Worm (Caenorhabditis elegans): ENCODE measurements around the gene srg-64.

ce11 chrX:15771411-15771810 lies 31.0 kb upstream of the srg-64 start, which contains the start of gene Y7A5A.1:
- TF ChIP-seq zip-8 (tag; optimal IDR thresholded peaks at IDR 0.05) (no peak), elt-3 (tag; optimal IDR thresholded peaks at IDR 0.05) (no peak), ces-1 (GFP tag; optimal IDR thresholded peaks at IDR 0.05) (no peak), unc-62 (GFP tag; optimal IDR thresholded peaks at IDR 0.05) (no peak), snpc-4 (tag; optimal IDR thresholded peaks at IDR 0.05) (no peak), ztf-11 (tag; optimal IDR thresholded peaks at IDR 0.05) (no peak), M03D4.4 (tag; optimal IDR thresholded peaks at IDR 0.05) (no peak), mab-5 (tag; optimal IDR thresholded peaks at IDR 0.05) (no peak), lin-13 (tag; optimal IDR thresholded peaks at IDR 0.05) (no peak), nhr-76 (tag; optimal IDR thresholded peaks at IDR 0.05) (no peak)

Measured in whole organism, mixed stage, embryonic.